Fruit fly (Drosophila melanogaster): ENCODE data around the gene CG18628.

The CG18628 gene

DNA sequence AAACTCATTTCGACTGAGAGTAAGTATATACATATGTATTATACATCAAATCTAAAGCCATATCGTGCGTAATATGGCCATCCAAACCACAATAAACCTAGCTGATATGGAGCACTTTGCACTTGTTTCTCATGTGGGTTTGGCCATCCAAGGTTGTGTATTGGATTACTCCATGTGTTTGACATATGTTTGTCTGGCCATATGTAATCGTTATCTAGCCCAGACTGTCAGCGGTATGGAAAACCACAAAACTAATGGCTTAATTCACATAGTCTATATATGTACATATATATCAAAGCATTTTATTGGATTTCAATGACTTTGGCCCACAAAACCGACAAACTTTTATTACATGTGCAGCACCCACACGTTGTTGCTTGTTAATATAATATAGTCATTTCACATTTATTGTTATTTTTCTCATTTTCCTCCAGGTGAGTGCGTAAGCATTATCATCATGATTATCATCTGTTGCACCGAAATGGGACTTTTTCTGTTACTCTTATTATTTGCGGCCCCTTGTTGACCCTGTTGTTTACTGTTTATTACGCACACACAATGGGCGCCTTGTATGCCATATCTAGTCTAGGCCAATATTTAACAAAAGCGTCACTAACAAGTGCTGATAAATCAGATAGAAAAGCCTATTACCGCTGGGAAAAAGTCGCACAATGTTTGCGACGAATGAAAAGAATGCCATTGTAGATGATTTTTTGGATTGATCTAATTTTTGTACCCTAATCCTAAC, 17.1 kb downstream of the CG18628 start (continued):
- peak; percentile 72 for TF ChIP-seq CG1603 (tag; optimal IDR thresholded peaks at IDR 0.05)
- 0 out of 2 replicates have a peak, but pooled peaks have one; percentile 14 for TF ChIP-seq E2f1 (GFP tag; IDR thresholded peaks at IDR 0.05)
- peak; percentile 26 for TF ChIP-seq Sry-β (GFP tag; optimal IDR thresholded peaks at IDR 0.05)
- TF ChIP-seq CG10274 (GFP tag; optimal IDR thresholded peaks at IDR 0.05): peak; percentile 29
- peak; percentile 8 for TF ChIP-seq pb (GFP tag; optimal IDR thresholded peaks at IDR 0.05)
- peak; percentile 74 for TF ChIP-seq Fer1 (GFP tag; optimal IDR thresholded peaks at IDR 0.05)
- TF ChIP-seq CG13624 (GFP tag; optimal IDR thresholded peaks at IDR 0.05): peak; percentile 2
- no peak for TF ChIP-seq ase (GFP tag; IDR thresholded peaks at IDR 0.05)
- peak; percentile 64; the same call in 1 of the 2 replicates for TF ChIP-seq seq (GFP tag; IDR thresholded peaks at IDR 0.05)
- TF ChIP-seq gt (GFP tag; IDR thresholded peaks at IDR 0.05): no peak
- peak; percentile 38 for TF ChIP-seq mam (GFP tag; optimal IDR thresholded peaks at IDR 0.05)
- TF ChIP-seq Poxn (GFP tag; IDR thresholded peaks at IDR 0.05): no peak
- TF ChIP-seq slp2 (GFP tag; optimal IDR thresholded peaks at IDR 0.05): no peak
- TF ChIP-seq CG3838 (GFP tag; optimal IDR thresholded peaks at IDR 0.05): peak; percentile 57
- peak; percentile 58 for TF ChIP-seq CG2120 (GFP tag; optimal IDR thresholded peaks at IDR 0.05)
- TF ChIP-seq Sry-δ (GFP tag; optimal IDR thresholded peaks at IDR 0.05): peak; percentile 34
- TF ChIP-seq zfh2 (GFP tag; optimal IDR thresholded peaks at IDR 0.05): no peak
- TF ChIP-seq hbn (GFP tag; IDR thresholded peaks at IDR 0.05; ENCODE audit: partially characterized antibody): no peak
- TF ChIP-seq CG10979 (tag; optimal IDR thresholded peaks at IDR 0.05): peak; percentile 5
- TF ChIP-seq Nf-YC (tag; optimal IDR thresholded peaks at IDR 0.05): peak; percentile 7
- TF ChIP-seq ttk (GFP tag; IDR thresholded peaks at IDR 0.05): no peak
- TF ChIP-seq sob (GFP tag; IDR thresholded peaks at IDR 0.05): peak; percentile 75; the same call in 1 of the 2 replicates
- no peak for TF ChIP-seq Dref (GFP tag; IDR thresholded peaks at IDR 0.05)
- TF ChIP-seq Myb (GFP tag; optimal IDR thresholded peaks at IDR 0.05): peak; percentile 16
- no peak for TF ChIP-seq abd-A (tag; optimal IDR thresholded peaks at IDR 0.05)
- no peak for TF ChIP-seq CG7928 (GFP tag; optimal IDR thresholded peaks at IDR 0.05)
- TF ChIP-seq ewg (GFP tag; optimal IDR thresholded peaks at IDR 0.05): peak; percentile 55
- peak; percentile 1 for TF ChIP-seq CG9876 (GFP tag; optimal IDR thresholded peaks at IDR 0.05)
- peak; percentile 70 for TF ChIP-seq CG18619 (GFP tag; optimal IDR thresholded peaks at IDR 0.05)
- no peak for TF ChIP-seq usp (GFP tag; optimal IDR thresholded peaks at IDR 0.05)
- peak; percentile 35 for TF ChIP-seq D19B (GFP tag; optimal IDR thresholded peaks at IDR 0.05)
- peak; percentile 52 for TF ChIP-seq shn (GFP tag; optimal IDR thresholded peaks at IDR 0.05)
- peak; percentile 22 for TF ChIP-seq exex (tag; optimal IDR thresholded peaks at IDR 0.05)
- peak; percentile 3 for TF ChIP-seq CG10267 (tag; optimal IDR thresholded peaks at IDR 0.05)
- peak; percentile 44 for TF ChIP-seq maf-S (GFP tag; optimal IDR thresholded peaks at IDR 0.05)
- TF ChIP-seq lbe (GFP tag; optimal IDR thresholded peaks at IDR 0.05): no peak
- no peak for TF ChIP-seq CG16779 (GFP tag; IDR thresholded peaks at IDR 0.05)
- no peak for TF ChIP-seq sna (GFP tag; IDR thresholded peaks at IDR 0.05; ENCODE audit: partially characterized antibody)
- TF ChIP-seq CG17359 (tag; optimal IDR thresholded peaks at IDR 0.05): peak; percentile 85
- TF ChIP-seq CG10147 (GFP tag; optimal IDR thresholded peaks at IDR 0.05): peak; percentile 50
- no peak for TF ChIP-seq CG7357 (GFP tag; IDR thresholded peaks at IDR 0.05)
- no peak for TF ChIP-seq Mrtf (GFP tag; IDR thresholded peaks at IDR 0.05)
- TF ChIP-seq CG32767 (GFP tag; IDR thresholded peaks at IDR 0.05): no peak
- TF ChIP-seq fd3F (GFP tag; optimal IDR thresholded peaks at IDR 0.05): peak; percentile 69
- TF ChIP-seq CG8924 (tag; optimal IDR thresholded peaks at IDR 0.05): peak; percentile 59
- TF ChIP-seq CG5245 (GFP tag; optimal IDR thresholded peaks at IDR 0.05): peak; percentile 23
- TF ChIP-seq CG12299 (tag; optimal IDR thresholded peaks at IDR 0.05): peak; percentile 53
- TF ChIP-seq Ptx1 (GFP tag; IDR thresholded peaks at IDR 0.05): 0 out of 2 replicates have a peak, but pooled peaks have one; percentile 17
- peak; percentile 34 to 55 for TF ChIP-seq Pdp1 (GFP tag; optimal IDR thresholded peaks at IDR 0.05)
- no peak for TF ChIP-seq hb (GFP tag; IDR thresholded peaks at IDR 0.05; ENCODE audit: partially characterized antibody)
